Worm (Caenorhabditis elegans) whole organism, L4 larva: ENCODE results near the gene F16G10.7.

Experiments
- ama-1 ChIP-seq: fragments of 150-350 bp; optimal IDR thresholded peaks from 2 replicates; lab custom pipeline; 2014; ENCODE audit warnings: inconsistent platforms, mixed read lengths
- fos-1 ChIP-seq: fragments of 150-350 bp; optimal IDR thresholded peaks from 2 replicates; lab custom pipeline; 2014; ENCODE audit warnings: missing biosample characterization, missing genetic modification characterization

- TF ChIP-seq ama-1 (lab: Kevin White, UChicago), result no peak
- TF ChIP-seq fos-1 (tag; lab: Kevin White, UChicago), result no peak
These were observed 38.0 kb downstream of the F16G10.7 start, which contains the start of gene F43C11.6 for ce11 chrII:2342004-2342479.
